Worm (Caenorhabditis elegans) whole organism, L4 larva: Measurements from ENCODE around the gene ZK643.5.

Experiments
- ceh-62 ChIP-seq: sonication (generic microtip); optimal IDR thresholded peaks from 2 replicates; lab custom pipeline; 2017; ENCODE audit warnings: missing biosample characterization, missing genetic modification characterization
- nhr-76 ChIP-seq: fragments of 150-350 bp; optimal IDR thresholded peaks from 2 replicates; lab custom pipeline; 2014; ENCODE audit warnings: missing biosample characterization, missing genetic modification characterization
- unc-39 ChIP-seq: sonication (generic microtip); optimal IDR thresholded peaks from 2 replicates; lab custom pipeline; 2017; ENCODE audit warnings: missing biosample characterization, missing genetic modification characterization

- TF ChIP-seq unc-39 = no peak
- TF ChIP-seq nhr-76 = no peak
- TF ChIP-seq ceh-62 (tag; lab: Kevin White, UChicago) = no peak
These were observed 22.7 kb upstream of the ZK643.5 start for ce11 chrIII:8978512-8979352.
